Worm (Caenorhabditis elegans) whole organism, young adult: ENCODE measurements around the gene pir-2.

Source experiments
- C17E4.6 ChIP-seq: fragments of 200-800 bp; sonication (Bioruptor generic); IDR thresholded peaks from 2 replicates; pipeline ENCODE4 v1.3.6; 2022; ENCODE audit warnings: missing genetic modification reagents, missing genetic modification characterization, missing compliant biosample characterization
- D2030.7 ChIP-seq: fragments of 200-800 bp; sonication (Bioruptor generic); IDR thresholded peaks from 2 replicates; pipeline ENCODE4 v1.3.6; 2022; ENCODE audit warnings: missing genetic modification reagents, missing genetic modification characterization, missing compliant biosample characterization
- F10E7.11 ChIP-seq: sonication (generic microtip); optimal IDR thresholded peaks from 2 replicates; lab custom pipeline; 2017; ENCODE audit warnings: mild to moderate bottlenecking, missing genetic modification characterization, moderate library complexity, missing compliant biosample characterization
- F22D6.2 ChIP-seq: sonication (generic microtip); optimal IDR thresholded peaks from 2 replicates; lab custom pipeline; 2016; ENCODE audit warnings: mild to moderate bottlenecking, missing genetic modification characterization, missing compliant biosample characterization
- F23B12.7 ChIP-seq: sonication (generic microtip); optimal IDR thresholded peaks from 2 replicates; lab custom pipeline; 2017; ENCODE audit warnings: missing genetic modification characterization, mild to moderate bottlenecking, missing compliant biosample characterization, antibody characterized with exemption, moderate library complexity; ENCODE audit not compliant: insufficient read depth
- F49E8.2 ChIP-seq: sonication (generic microtip); optimal IDR thresholded peaks from 3 replicates; lab custom pipeline; 2017; ENCODE audit warnings: missing genetic modification characterization, mild to moderate bottlenecking, missing compliant biosample characterization, antibody characterized with exemption, moderate library complexity; ENCODE audit not compliant: insufficient read depth
- F55B11.4 ChIP-seq: sonication (generic microtip); optimal IDR thresholded peaks from 2 replicates; lab custom pipeline; 2016; ENCODE audit warnings: missing compliant biosample characterization, missing genetic modification characterization, borderline replicate concordance; ENCODE audit not compliant: insufficient read depth
- T07F8.4 ChIP-seq: sonication (generic microtip); optimal IDR thresholded peaks from 2 replicates; lab custom pipeline; 2016; ENCODE audit warnings: mild to moderate bottlenecking, missing genetic modification characterization, moderate library complexity, missing compliant biosample characterization
- T26A5.8 ChIP-seq: sonication (generic microtip); optimal IDR thresholded peaks from 2 replicates; lab custom pipeline; 2016; ENCODE audit warnings: missing genetic modification characterization, missing compliant biosample characterization
- Y53F4B.3 ChIP-seq: fragments of 200-800 bp; sonication (Bioruptor generic); IDR thresholded peaks from 2 replicates; pipeline ENCODE4 v1.3.6; 2022; ENCODE audit warnings: missing genetic modification reagents, missing genetic modification characterization, missing compliant biosample characterization
- Y67H2A.10 ChIP-seq: fragments of 200-800 bp; sonication (Bioruptor generic); conservative IDR thresholded peaks from 2 replicates; pipeline ENCODE4 v1.3.6; 2022; ENCODE audit warnings: missing genetic modification reagents, missing genetic modification characterization, missing compliant biosample characterization
- Y95B8A.8 ChIP-seq: fragments of 200-800 bp; sonication (Bioruptor generic); IDR thresholded peaks from 2 replicates; pipeline ENCODE4 v1.3.6; 2022; ENCODE audit warnings: missing genetic modification reagents, missing genetic modification characterization, missing compliant biosample characterization
- ama-1 ChIP-seq, 3 experiments: fragments of 150-350 bp in 1 of 3; sonication (generic microtip) in 2 of 3; optimal IDR thresholded peaks; 2 replicates each; lab custom pipeline; 2014 to 2018; ENCODE audit warnings: missing biosample characterization in 2 of 3, missing genetic modification characterization in 2 of 3, missing genetic modification reagents in 2 of 3
- cebp-1 ChIP-seq, 2 experiments: fragments of 200-800 bp in 1 of 2; sonication (Bioruptor generic) in 1 of 2; sonication (generic microtip) in 1 of 2; IDR thresholded peaks in 1 of 2; optimal IDR thresholded peaks in 1 of 2; 2 replicates each; pipeline versions ENCODE4 v1.3.6 to Lab custom; 2017 to 2022; ENCODE audit warnings: missing compliant biosample characterization in 2 of 2, missing genetic modification characterization in 2 of 2, mild to moderate bottlenecking in 1 of 2, missing genetic modification reagents in 1 of 2, moderate library complexity in 1 of 2
- ceh-100 ChIP-seq: fragments of 200-800 bp; sonication (Bioruptor generic); IDR thresholded peaks from 2 replicates; pipeline ENCODE4 v1.3.6; 2022; ENCODE audit warnings: missing genetic modification reagents, missing genetic modification characterization, missing compliant biosample characterization
- ceh-58 ChIP-seq: fragments of 200-800 bp; sonication (Bioruptor generic); IDR thresholded peaks from 2 replicates; pipeline ENCODE4 v1.3.6; 2022; ENCODE audit warnings: missing genetic modification characterization, missing compliant biosample characterization
- ceh-91 ChIP-seq: fragments of 200-800 bp; sonication (Bioruptor generic); IDR thresholded peaks from 2 replicates; pipeline ENCODE4 v1.3.6; 2022; ENCODE audit warnings: missing genetic modification reagents, missing genetic modification characterization, missing compliant biosample characterization
- dpl-1 ChIP-seq: fragments of 150-350 bp; optimal IDR thresholded peaks from 2 replicates; lab custom pipeline; 2014; ENCODE audit warnings: missing biosample characterization, missing genetic modification reagents, missing genetic modification characterization
- egl-18 ChIP-seq: fragments of 200-800 bp; sonication (Bioruptor generic); IDR thresholded peaks from 2 replicates; pipeline ENCODE4 v1.3.6; 2022; ENCODE audit warnings: missing genetic modification reagents, missing genetic modification characterization, missing compliant biosample characterization
- egl-44 ChIP-seq: fragments of 200-800 bp; sonication (Bioruptor generic); IDR thresholded peaks from 2 replicates; pipeline ENCODE4 v1.3.6; 2022; ENCODE audit warnings: missing genetic modification reagents, missing genetic modification characterization, missing compliant biosample characterization
- hlh-26 ChIP-seq: fragments of 200-800 bp; sonication (Bioruptor generic); conservative IDR thresholded peaks from 2 replicates; pipeline ENCODE4 v1.3.6; 2022; ENCODE audit warnings: missing genetic modification reagents, missing genetic modification characterization, missing compliant biosample characterization
- hsf-1 ChIP-seq: fragments of 200-800 bp; sonication (Bioruptor generic); IDR thresholded peaks from 2 replicates; pipeline ENCODE4 v1.3.6; 2022; ENCODE audit warnings: missing genetic modification reagents, missing genetic modification characterization, missing compliant biosample characterization
- let-526 ChIP-seq: fragments of 200-800 bp; sonication (Bioruptor generic); IDR thresholded peaks from 2 replicates; pipeline ENCODE4 v1.3.6; 2022; ENCODE audit warnings: missing genetic modification reagents, missing genetic modification characterization, missing compliant biosample characterization
- let-607 ChIP-seq, 2 experiments: fragments of 200-800 bp in 1 of 2; sonication (Bioruptor generic) in 1 of 2; sonication (generic microtip) in 1 of 2; optimal IDR thresholded peaks; 2 replicates each; lab custom pipeline; 2016 to 2018; ENCODE audit warnings: mild to moderate bottlenecking in 2 of 2, missing compliant biosample characterization in 2 of 2, missing genetic modification characterization in 2 of 2, moderate library complexity in 2 of 2, missing genotype in 1 of 2
- lin-54 ChIP-seq: fragments of 200-800 bp; sonication (Bioruptor generic); optimal IDR thresholded peaks from 2 replicates; lab custom pipeline; 2018; ENCODE audit warnings: mild to moderate bottlenecking, missing genetic modification characterization, missing compliant biosample characterization
- lsl-1 ChIP-seq: fragments of 200-800 bp; sonication (Bioruptor generic); optimal IDR thresholded peaks from 2 replicates; lab custom pipeline; 2018; ENCODE audit warnings: mild to moderate bottlenecking, missing genetic modification characterization, moderate library complexity, missing compliant biosample characterization
- lsy-27 ChIP-seq: sonication (generic microtip); optimal IDR thresholded peaks from 2 replicates; lab custom pipeline; 2017; ENCODE audit warnings: missing genetic modification characterization, mild to moderate bottlenecking, missing compliant biosample characterization, antibody characterized with exemption, missing genotype, borderline replicate concordance; ENCODE audit not compliant: insufficient read depth
- madf-8 ChIP-seq: fragments of 200-800 bp; sonication (Bioruptor generic); conservative IDR thresholded peaks from 2 replicates; pipeline ENCODE4 v1.3.6; 2022; ENCODE audit warnings: missing genetic modification reagents, missing genetic modification characterization, missing compliant biosample characterization
- mcd-1 ChIP-seq: fragments of 200-800 bp; sonication (Bioruptor generic); IDR thresholded peaks from 2 replicates; pipeline ENCODE4 v1.3.6; 2022; ENCODE audit warnings: missing genetic modification reagents, missing genetic modification characterization, missing compliant biosample characterization
- mxl-1 ChIP-seq: sonication (generic microtip); optimal IDR thresholded peaks from 2 replicates; lab custom pipeline; 2016; ENCODE audit warnings: missing genetic modification characterization, missing compliant biosample characterization
- nfyb-1 ChIP-seq: fragments of 200-800 bp; sonication (Bioruptor generic); IDR thresholded peaks from 2 replicates; pipeline ENCODE4 v1.3.6; 2022; ENCODE audit warnings: missing genetic modification reagents, missing genetic modification characterization, missing compliant biosample characterization
- nhr-120 ChIP-seq: fragments of 200-800 bp; sonication (Bioruptor generic); IDR thresholded peaks from 2 replicates; pipeline ENCODE4 v1.3.6; 2022; ENCODE audit warnings: missing genetic modification characterization, missing compliant biosample characterization
- nhr-179 ChIP-seq: sonication (generic microtip); optimal IDR thresholded peaks from 2 replicates; lab custom pipeline; 2016; ENCODE audit warnings: mild to moderate bottlenecking, missing genetic modification characterization, missing compliant biosample characterization
- nhr-27 ChIP-seq: fragments of 200-800 bp; sonication (Bioruptor generic); optimal IDR thresholded peaks from 2 replicates; lab custom pipeline; 2018; ENCODE audit warnings: mild to moderate bottlenecking, missing genetic modification characterization, moderate library complexity, missing compliant biosample characterization
- nhr-80 ChIP-seq: sonication (generic microtip); optimal IDR thresholded peaks from 2 replicates; lab custom pipeline; 2016; ENCODE audit warnings: missing genetic modification characterization, missing compliant biosample characterization
- nhr-90 ChIP-seq: sonication (generic microtip); optimal IDR thresholded peaks from 2 replicates; lab custom pipeline; 2016; ENCODE audit warnings: missing genotype, mild to moderate bottlenecking, missing genetic modification characterization, missing compliant biosample characterization
- pbrm-1 ChIP-seq: fragments of 200-800 bp; sonication (Bioruptor generic); IDR thresholded peaks from 2 replicates; pipeline ENCODE4 v1.3.6; 2022; ENCODE audit warnings: missing genetic modification reagents, missing genetic modification characterization, missing compliant biosample characterization
- rec-8 ChIP-seq, 2 experiments: sonication (generic microtip); optimal IDR thresholded peaks; 2 replicates each; lab custom pipeline; 2016; ENCODE audit warnings: mild to moderate bottlenecking in 2 of 2, missing genetic modification characterization in 2 of 2, missing genetic modification reagents in 2 of 2, missing genotype in 2 of 2, missing biosample characterization in 1 of 2, missing compliant biosample characterization in 1 of 2, moderate library complexity in 1 of 2
- repo-1 ChIP-seq: sonication (generic microtip); optimal IDR thresholded peaks from 2 replicates; lab custom pipeline; 2017; ENCODE audit warnings: mild to moderate bottlenecking, missing genetic modification characterization, missing compliant biosample characterization
- rpc-1 ChIP-seq, 2 experiments: fragments of 150-350 bp in 1 of 2; sonication (generic microtip) in 1 of 2; optimal IDR thresholded peaks; 2 replicates each; lab custom pipeline; 2014 to 2018; ENCODE audit warnings: missing biosample characterization in 1 of 2, missing genetic modification characterization in 1 of 2, missing genetic modification reagents in 1 of 2, missing genotype in 1 of 2
- snpc-4 ChIP-seq, 5 experiments: fragments of 150-350 bp in 1 of 5; sonication (generic microtip) in 4 of 5; optimal IDR thresholded peaks; 2 replicates each; lab custom pipeline; 2014 to 2018; ENCODE audit warnings: missing genetic modification characterization in 5 of 5, missing biosample characterization in 3 of 5, antibody characterized with exemption in 2 of 5, mild to moderate bottlenecking in 2 of 5, missing compliant biosample characterization in 2 of 5, missing genotype in 2 of 5, moderate library complexity in 2 of 5, missing genetic modification reagents in 1 of 5
- tbx-9 ChIP-seq: sonication (generic microtip); optimal IDR thresholded peaks from 2 replicates; lab custom pipeline; 2016; ENCODE audit warnings: borderline replicate concordance, missing genetic modification characterization, inconsistent platforms, missing compliant biosample characterization
- tlf-1 ChIP-seq: fragments of 200-800 bp; sonication (Bioruptor generic); optimal IDR thresholded peaks from 2 replicates; lab custom pipeline; 2018; ENCODE audit warnings: mild to moderate bottlenecking, missing genetic modification characterization, missing compliant biosample characterization
- ztf-3 ChIP-seq: fragments of 200-800 bp; sonication (Bioruptor generic); optimal IDR thresholded peaks from 2 replicates; lab custom pipeline; 2018; ENCODE audit warnings: mild to moderate bottlenecking, missing genetic modification characterization, missing compliant biosample characterization

Gene pir-2

DNA sequence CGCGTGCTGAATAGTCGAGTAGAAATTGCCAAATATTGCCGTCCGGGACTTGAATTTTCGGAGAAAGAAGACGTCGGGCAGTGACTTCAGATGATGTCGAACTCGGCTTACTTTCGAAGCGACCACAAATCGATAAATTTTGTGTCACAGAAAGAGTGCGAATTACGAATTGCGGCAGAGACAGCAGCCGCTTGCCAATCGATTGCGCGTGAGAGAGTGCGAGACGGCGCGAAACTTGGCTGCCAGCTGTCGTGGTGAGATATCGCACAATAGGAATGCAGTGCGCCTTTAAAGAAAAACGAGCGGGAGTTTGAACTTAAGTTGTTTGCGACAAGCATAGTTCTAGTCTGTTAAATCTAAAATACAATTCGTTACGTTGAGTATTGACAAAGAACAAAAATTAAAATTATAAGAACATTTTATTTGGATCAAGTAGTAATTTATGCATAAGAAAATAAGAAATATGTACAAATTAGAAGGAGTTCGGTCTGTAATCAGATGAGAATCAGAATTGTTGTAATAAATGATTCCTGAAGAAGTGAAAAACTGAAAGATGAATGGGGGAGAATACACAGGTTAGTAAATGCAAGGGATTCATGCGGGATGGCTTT lies at the start of gene pir-2 (continued):
- TF ChIP-seq ceh-58 = no peak
- no peak for TF ChIP-seq nhr-90
- no peak for TF ChIP-seq snpc-4 (GFP tag; optimal IDR thresholded peaks at IDR 0.05; lab: Kevin White, UChicago)
- peak in 3 of 4 experiments; percentile 30 to 56 (median 53) for TF ChIP-seq snpc-4 (tag; optimal IDR thresholded peaks at IDR 0.05; lab: Kevin White, UChicago)
- TF ChIP-seq nhr-27 (tag; lab: Kevin White, UChicago) = no peak
- TF ChIP-seq cebp-1 (GFP tag; IDR thresholded peaks at IDR 0.05; lab: Robert Waterston, UW) = no peak
- peak; percentile 72 for TF ChIP-seq cebp-1 (tag; optimal IDR thresholded peaks at IDR 0.05; lab: Kevin White, UChicago)
- TF ChIP-seq let-526 = no peak
- TF ChIP-seq nfyb-1 (GFP tag; lab: Robert Waterston, UW) = peak; percentile 87
- peak; percentile 85 for TF ChIP-seq dpl-1 (GFP tag; lab: Kevin White, UChicago)
- peak; percentile 22 for TF ChIP-seq nhr-80
- TF ChIP-seq F22D6.2 (tag; lab: Kevin White, UChicago) = no peak
- TF ChIP-seq lsl-1 = peak; percentile 52
- TF ChIP-seq egl-44 = no peak
- TF ChIP-seq rec-8 (tag; optimal IDR thresholded peaks at IDR 0.05; lab: Kevin White, UChicago) = no peak
- TF ChIP-seq D2030.7 = 0 out of 2 replicates have a peak, but pooled peaks have one; percentile 16
- peak; percentile 80 for TF ChIP-seq mcd-1 (GFP tag; lab: Robert Waterston, UW)
- peak; percentile 23 for TF ChIP-seq F23B12.7 (tag; lab: Kevin White, UChicago)
- TF ChIP-seq rpc-1 (optimal IDR thresholded peaks at IDR 0.05; lab: Kevin White, UChicago) = no peak
- no peak for TF ChIP-seq rpc-1 (tag; optimal IDR thresholded peaks at IDR 0.05; lab: Kevin White, UChicago)
- no peak for TF ChIP-seq ztf-3 (GFP tag; lab: Kevin White, UChicago)
- peak; percentile 79 for TF ChIP-seq pbrm-1 (GFP tag; lab: Robert Waterston, UW)
- no peak for TF ChIP-seq tlf-1 (GFP tag; lab: Kevin White, UChicago)
- TF ChIP-seq hsf-1 = no peak
- TF ChIP-seq ceh-91 = peak; percentile 73
- TF ChIP-seq madf-8 (GFP tag; lab: Robert Waterston, UW) = peak; percentile 52
- TF ChIP-seq Y67H2A.10 (GFP tag; lab: Robert Waterston, UW) = no peak; the same call in 1 of the 2 replicates
- no peak for TF ChIP-seq egl-18 (GFP tag; lab: Robert Waterston, UW)
- TF ChIP-seq ceh-100 (GFP tag; lab: Robert Waterston, UW) = 0 out of 2 replicates have a peak, but pooled peaks have one; percentile 20
- TF ChIP-seq F55B11.4 (tag; lab: Kevin White, UChicago) = no peak
- TF ChIP-seq nhr-179 (tag; lab: Kevin White, UChicago) = no peak
- no peak for TF ChIP-seq tbx-9
- TF ChIP-seq mxl-1 (tag; lab: Kevin White, UChicago) = no peak
- no peak for TF ChIP-seq nhr-120 (GFP tag; lab: Robert Waterston, UW)
- TF ChIP-seq Y95B8A.8 (GFP tag; lab: Robert Waterston, UW) = no peak
- peak in 1 of 2 experiments; percentile 19 for TF ChIP-seq let-607 (tag; optimal IDR thresholded peaks at IDR 0.05; lab: Kevin White, UChicago)
- TF ChIP-seq hlh-26 (GFP tag; lab: Robert Waterston, UW) = no peak
- no peak for TF ChIP-seq T07F8.4
- TF ChIP-seq Y53F4B.3 (GFP tag; lab: Robert Waterston, UW) = no peak
- no peak for TF ChIP-seq T26A5.8 (tag; lab: Kevin White, UChicago)
- TF ChIP-seq lin-54 (GFP tag; lab: Kevin White, UChicago) = peak; percentile 90
- no peak for TF ChIP-seq ama-1 (optimal IDR thresholded peaks at IDR 0.05; lab: Kevin White, UChicago)
- no peak for TF ChIP-seq ama-1 (GFP tag; optimal IDR thresholded peaks at IDR 0.05; lab: Kevin White, UChicago)
- TF ChIP-seq F10E7.11 (tag; lab: Kevin White, UChicago) = no peak
- TF ChIP-seq repo-1 (tag; lab: Kevin White, UChicago) = no peak
- peak; percentile 29 for TF ChIP-seq F49E8.2 (tag; lab: Kevin White, UChicago)
- TF ChIP-seq lsy-27 = no peak
- TF ChIP-seq C17E4.6 = 0 out of 2 replicates have a peak, but pooled peaks have one; percentile 10
